Fruit fly (Drosophila melanogaster): ENCODE data around the gene Eo.

Gene Eo

DNA sequence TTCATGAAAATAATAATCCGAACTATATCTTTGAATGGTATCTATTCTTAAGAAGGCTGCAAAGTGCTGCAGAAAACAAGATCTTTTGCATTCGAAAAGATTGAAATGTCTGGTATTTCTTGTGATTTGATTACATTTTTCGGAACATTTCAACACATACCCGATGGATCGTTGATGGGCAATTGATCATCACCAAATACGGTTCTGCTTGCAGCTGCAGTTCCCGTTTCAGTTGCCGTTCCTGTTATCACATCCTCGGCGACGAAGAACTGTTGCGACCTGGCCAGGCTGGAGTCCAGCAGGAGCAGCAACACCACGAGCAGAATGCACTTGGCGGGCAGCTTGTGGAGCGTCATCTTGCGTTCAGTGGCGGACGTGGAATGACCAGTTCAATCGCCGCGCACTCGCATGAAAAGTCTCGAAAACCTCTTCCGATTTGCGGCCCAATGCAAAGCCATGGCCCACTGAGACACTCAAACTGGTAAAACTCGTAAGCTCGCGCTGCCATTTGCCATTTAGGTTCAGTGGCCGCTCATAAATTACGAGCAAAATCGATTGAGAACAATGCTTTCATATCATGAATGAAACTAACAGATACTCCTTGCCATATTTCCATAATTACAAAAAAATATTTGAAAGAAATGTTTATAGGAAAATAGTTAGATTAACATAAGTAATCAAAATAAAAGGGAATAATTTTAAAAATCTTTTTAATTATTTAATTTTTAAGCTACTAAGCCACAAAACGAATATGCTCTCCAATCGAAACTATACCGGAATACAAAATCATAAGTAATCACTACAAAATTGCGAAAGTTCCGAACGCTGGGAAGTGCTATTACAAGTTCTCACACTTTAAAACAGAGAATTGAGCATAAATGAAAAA lies 7.9 kb downstream of the Eo start, which contains the start of gene CG14406:
Gene CG14406 (minus strand): TSS at position 382 of the 886 bp plus-strand sequence.
- no peak for TF ChIP-seq Clk (GFP tag; optimal IDR thresholded peaks at IDR 0.05)
- TF ChIP-seq Crg-1 (GFP tag; optimal IDR thresholded peaks at IDR 0.05) = no peak
- no peak for TF ChIP-seq CG14711 (tag; optimal IDR thresholded peaks at IDR 0.05)
- TF ChIP-seq bab1 (GFP tag; optimal IDR thresholded peaks at IDR 0.05) = no peak
- TF ChIP-seq CG7045 (GFP tag; optimal IDR thresholded peaks at IDR 0.05) = no peak
- no peak for TF ChIP-seq pad (GFP tag; optimal IDR thresholded peaks at IDR 0.05)
- TF ChIP-seq CG12768 (GFP tag; optimal IDR thresholded peaks at IDR 0.05) = no peak
- TF ChIP-seq CG33017 (tag; optimal IDR thresholded peaks at IDR 0.05) = no peak
- no peak for TF ChIP-seq CG7101 (tag; optimal IDR thresholded peaks at IDR 0.05)
- TF ChIP-seq Hr96 (GFP tag; optimal IDR thresholded peaks at IDR 0.05) = no peak
- TF ChIP-seq CG1620 (GFP tag; optimal IDR thresholded peaks at IDR 0.05) = no peak
- no peak for TF ChIP-seq tj (GFP tag; optimal IDR thresholded peaks at IDR 0.05)
- no peak for TF ChIP-seq kay (GFP tag; ENCODE audit: borderline replicate concordance)
- no peak for TF ChIP-seq toe (GFP tag; optimal IDR thresholded peaks at IDR 0.05)
- TF ChIP-seq Mnt (GFP tag; optimal IDR thresholded peaks at IDR 0.05) = no peak

- TF ChIP-seq ovo (GFP tag; optimal IDR thresholded peaks at IDR 0.05) (no peak), bab1 (GFP tag; optimal IDR thresholded peaks at IDR 0.05) (no peak), toe (GFP tag; optimal IDR thresholded peaks at IDR 0.05) (no peak), CG7101 (tag; optimal IDR thresholded peaks at IDR 0.05) (no peak), pad (GFP tag; optimal IDR thresholded peaks at IDR 0.05) (no peak), tj (GFP tag; optimal IDR thresholded peaks at IDR 0.05) (no peak), CG12768 (GFP tag; optimal IDR thresholded peaks at IDR 0.05) (no peak), cnc (optimal IDR thresholded peaks at IDR 0.05) (no peak), CG33017 (tag; optimal IDR thresholded peaks at IDR 0.05) (no peak), cic (GFP tag; optimal IDR thresholded peaks at IDR 0.05) (no peak), CG1620 (GFP tag; optimal IDR thresholded peaks at IDR 0.05) (no peak), CG11617 (GFP tag; optimal IDR thresholded peaks at IDR 0.05) (no peak), Crg-1 (GFP tag; optimal IDR thresholded peaks at IDR 0.05) (no peak), Clk (GFP tag; optimal IDR thresholded peaks at IDR 0.05) (no peak), Mnt (GFP tag; optimal IDR thresholded peaks at IDR 0.05) (no peak), CG5204 (GFP tag; optimal IDR thresholded peaks at IDR 0.05) (no peak), kay (GFP tag; ENCODE audit: borderline replicate concordance) (no peak), CG14711 (tag; optimal IDR thresholded peaks at IDR 0.05) (no peak), CG7045 (GFP tag; optimal IDR thresholded peaks at IDR 0.05) (no peak)
Measured at dm6 chrX:14909658-14910378, 8.8 kb downstream of the Eo start, which contains the start of gene fiz. TSS of gene fiz (minus strand) at chrX:14909708.

- TF ChIP-seq CG7101 (tag; optimal IDR thresholded peaks at IDR 0.05) (peak; percentile 56), CG33017 (tag; optimal IDR thresholded peaks at IDR 0.05) (peak; percentile 47), Hr96 (GFP tag; optimal IDR thresholded peaks at IDR 0.05) (no peak), tj (GFP tag; optimal IDR thresholded peaks at IDR 0.05) (no peak), Clk (GFP tag; optimal IDR thresholded peaks at IDR 0.05) (no peak), CG7045 (GFP tag; optimal IDR thresholded peaks at IDR 0.05) (no peak), CG1620 (GFP tag; optimal IDR thresholded peaks at IDR 0.05) (no peak), kay (GFP tag; ENCODE audit: borderline replicate concordance) (peak; percentile 5), CG12768 (GFP tag; optimal IDR thresholded peaks at IDR 0.05) (no peak), pad (GFP tag; optimal IDR thresholded peaks at IDR 0.05) (no peak), ovo (GFP tag; optimal IDR thresholded peaks at IDR 0.05) (no peak), CG14711 (tag; optimal IDR thresholded peaks at IDR 0.05) (peak; percentile 15), CG11617 (GFP tag; optimal IDR thresholded peaks at IDR 0.05) (no peak), bab1 (GFP tag; optimal IDR thresholded peaks at IDR 0.05) (no peak), cnc (optimal IDR thresholded peaks at IDR 0.05) (no peak), Crg-1 (GFP tag; optimal IDR thresholded peaks at IDR 0.05) (no peak), toe (GFP tag; optimal IDR thresholded peaks at IDR 0.05) (no peak), Mnt (GFP tag; optimal IDR thresholded peaks at IDR 0.05) (peak; percentile 1), CG5204 (GFP tag; optimal IDR thresholded peaks at IDR 0.05) (peak; percentile 21), cic (GFP tag; optimal IDR thresholded peaks at IDR 0.05) (no peak)
Measured at dm6 chrX:14909051-14909450, 9.5 kb downstream of the Eo start.

DNA sequence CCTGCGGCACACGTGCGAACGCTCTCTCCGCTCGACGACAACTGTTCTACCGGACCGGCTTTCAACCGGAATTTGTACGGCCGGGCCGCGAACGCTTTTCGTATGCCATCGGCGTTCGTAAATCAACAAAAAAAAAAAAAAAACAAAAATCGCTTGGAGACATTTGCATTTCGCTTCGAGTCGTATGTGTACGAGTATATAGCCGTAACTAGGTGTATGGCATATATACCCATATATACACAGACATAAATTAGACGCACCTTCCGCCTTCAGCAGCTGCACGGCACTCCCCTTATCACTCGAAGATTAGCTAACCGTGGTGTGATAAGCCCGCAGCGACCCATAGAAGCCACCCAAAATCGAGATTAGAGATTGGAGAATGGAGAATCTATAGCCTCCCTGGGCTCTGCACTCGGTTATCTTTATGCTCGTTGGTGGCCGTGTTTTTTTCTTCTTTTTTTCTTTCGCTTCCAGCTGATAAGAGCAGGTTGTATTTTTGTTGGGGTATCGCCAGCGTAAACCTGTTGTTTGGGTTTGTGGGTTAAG lies 13.0 kb downstream of the Eo start, which contains the start of gene CG9512:
Gene CG9512 (minus strand): TSS at position 51 of the 546 bp plus-strand sequence.
- TF ChIP-seq CG11617 (GFP tag; optimal IDR thresholded peaks at IDR 0.05) (no peak), ovo (GFP tag; optimal IDR thresholded peaks at IDR 0.05) (peak; percentile 11), CG7045 (GFP tag; optimal IDR thresholded peaks at IDR 0.05) (no peak), pad (GFP tag; optimal IDR thresholded peaks at IDR 0.05) (no peak), tj (GFP tag; optimal IDR thresholded peaks at IDR 0.05) (no peak), cnc (optimal IDR thresholded peaks at IDR 0.05) (no peak), CG33017 (tag; optimal IDR thresholded peaks at IDR 0.05) (no peak), CG14711 (tag; optimal IDR thresholded peaks at IDR 0.05) (no peak), kay (GFP tag; ENCODE audit: borderline replicate concordance) (peak; percentile 1), CG1620 (GFP tag; optimal IDR thresholded peaks at IDR 0.05) (no peak), cic (GFP tag; optimal IDR thresholded peaks at IDR 0.05) (no peak), CG5204 (GFP tag; optimal IDR thresholded peaks at IDR 0.05) (no peak), toe (GFP tag; optimal IDR thresholded peaks at IDR 0.05) (no peak), Clk (GFP tag; optimal IDR thresholded peaks at IDR 0.05) (no peak), Crg-1 (GFP tag; optimal IDR thresholded peaks at IDR 0.05) (no peak), Mnt (GFP tag; optimal IDR thresholded peaks at IDR 0.05) (peak; percentile 1), CG12768 (GFP tag; optimal IDR thresholded peaks at IDR 0.05) (no peak), bab1 (GFP tag; optimal IDR thresholded peaks at IDR 0.05) (no peak), CG7101 (tag; optimal IDR thresholded peaks at IDR 0.05) (no peak), Hr96 (GFP tag; optimal IDR thresholded peaks at IDR 0.05) (peak; percentile 25)
